Worm (Caenorhabditis elegans) whole organism, young adult: ENCODE data around the gene E02C12.6.
"Not testable (repeated sequence)": the region's sequence is repeated elsewhere in the genome, so short reads cannot be mapped to it uniquely, and the experiment has no call there.

Experiments
- F55B11.4 ChIP-seq: sonication (generic microtip); optimal IDR thresholded peaks from 2 replicates; lab custom pipeline; 2016; ENCODE audit warnings: missing compliant biosample characterization, missing genetic modification characterization, borderline replicate concordance; ENCODE audit not compliant: insufficient read depth
- F57C9.4 ChIP-seq: sonication (generic microtip); optimal IDR thresholded peaks from 2 replicates; lab custom pipeline; 2017; ENCODE audit warnings: mild to moderate bottlenecking, missing genetic modification characterization, missing compliant biosample characterization
- ZK185.1 ChIP-seq: sonication (generic microtip); optimal IDR thresholded peaks from 2 replicates; lab custom pipeline; 2016; ENCODE audit warnings: mild to moderate bottlenecking, missing genetic modification characterization, missing compliant biosample characterization; ENCODE audit not compliant: poor library complexity, severe bottlenecking
- ceh-79 ChIP-seq: sonication (generic microtip); optimal IDR thresholded peaks from 2 replicates; lab custom pipeline; 2017; ENCODE audit warnings: mild to moderate bottlenecking, missing genetic modification characterization, missing compliant biosample characterization
- ekl-4 ChIP-seq: fragments of 200-800 bp; sonication (Bioruptor generic); IDR thresholded peaks from 2 replicates; pipeline ENCODE4 v1.3.6; 2022; ENCODE audit warnings: missing genetic modification reagents, missing genetic modification characterization, missing compliant biosample characterization
- gei-17 ChIP-seq: fragments of 200-800 bp; sonication (Bioruptor generic); optimal IDR thresholded peaks from 2 replicates; lab custom pipeline; 2018; ENCODE audit warnings: mild to moderate bottlenecking, missing genetic modification characterization, missing compliant biosample characterization
- hmg-20 ChIP-seq: fragments of 200-800 bp; sonication (Bioruptor generic); IDR thresholded peaks from 2 replicates; pipeline ENCODE4 v1.3.6; 2022; ENCODE audit warnings: missing genetic modification reagents, missing genetic modification characterization, missing compliant biosample characterization
- madf-8 ChIP-seq: fragments of 200-800 bp; sonication (Bioruptor generic); conservative IDR thresholded peaks from 2 replicates; pipeline ENCODE4 v1.3.6; 2022; ENCODE audit warnings: missing genetic modification reagents, missing genetic modification characterization, missing compliant biosample characterization
- sptf-2 ChIP-seq: fragments of 200-800 bp; sonication (Bioruptor generic); optimal IDR thresholded peaks from 2 replicates; lab custom pipeline; 2018; ENCODE audit warnings: mild to moderate bottlenecking, missing genetic modification characterization, missing compliant biosample characterization
- unc-130 ChIP-seq: sonication (generic microtip); optimal IDR thresholded peaks from 2 replicates; lab custom pipeline; 2016; ENCODE audit warnings: missing genetic modification reagents, missing genetic modification characterization, missing compliant biosample characterization
- unc-62 ChIP-seq: fragments of 150-350 bp; optimal IDR thresholded peaks from 2 replicates; lab custom pipeline; 2014; ENCODE audit warnings: missing biosample characterization, missing genetic modification reagents, missing genetic modification characterization

ce11 chrV:9342282-9342681 lies 28.6 kb downstream of the E02C12.6 start:
- TF ChIP-seq ZK185.1 (tag; lab: Kevin White, UChicago); sptf-2; F57C9.4 (tag; lab: Kevin White, UChicago); F55B11.4; madf-8; unc-62 (GFP tag; lab: Kevin White, UChicago); gei-17; ceh-79 (tag; lab: Kevin White, UChicago); unc-130 (GFP tag; lab: Kevin White, UChicago): not testable (repeated sequence)
- TF ChIP-seq ekl-4 (GFP tag; lab: Robert Waterston, UW), result peak; percentile 83
- TF ChIP-seq hmg-20, result peak; percentile 79; the same call in 1 of the 2 replicates
